Worm (Caenorhabditis elegans) whole organism, late embryonic: Measurements from ENCODE around the gene grl-11.
A peak's percentile ranks its signal among the peaks of the same experiment; 100 is the strongest.

Experiments
- C08G9.2 ChIP-seq: sonication (generic microtip); optimal IDR thresholded peaks from 2 replicates; lab custom pipeline; 2016; ENCODE audit warnings: mild to moderate bottlenecking, missing genetic modification characterization, moderate library complexity, missing compliant biosample characterization
- C38D4.7 ChIP-seq: fragments of 200-800 bp; sonication (Bioruptor generic); optimal IDR thresholded peaks from 2 replicates; lab custom pipeline; 2018; ENCODE audit warnings: mild to moderate bottlenecking, missing genetic modification characterization, moderate library complexity, missing compliant biosample characterization
- K02D7.2 ChIP-seq: sonication (generic microtip); optimal IDR thresholded peaks from 2 replicates; lab custom pipeline; 2017; ENCODE audit warnings: mild to moderate bottlenecking, missing genetic modification characterization, missing compliant biosample characterization
- T23F11.4 ChIP-seq: fragments of 200-800 bp; sonication (Bioruptor generic); optimal IDR thresholded peaks from 2 replicates; lab custom pipeline; 2018; ENCODE audit warnings: mild to moderate bottlenecking, missing genetic modification characterization, missing compliant biosample characterization
- ahr-1 ChIP-seq: sonication (generic microtip); optimal IDR thresholded peaks from 2 replicates; lab custom pipeline; 2016; ENCODE audit warnings: missing genetic modification characterization, missing compliant biosample characterization
- ceh-19 ChIP-seq: fragments of 200-800 bp; sonication (Bioruptor generic); optimal IDR thresholded peaks from 2 replicates; lab custom pipeline; 2018; ENCODE audit warnings: mild to moderate bottlenecking, missing genetic modification characterization, missing compliant biosample characterization
- ceh-22 ChIP-seq: sonication (generic microtip); optimal IDR thresholded peaks from 2 replicates; lab custom pipeline; 2017; ENCODE audit warnings: missing biosample characterization, missing genetic modification characterization
- ceh-34 ChIP-seq: sonication (generic microtip); optimal IDR thresholded peaks from 2 replicates; lab custom pipeline; 2016; ENCODE audit warnings: mild to moderate bottlenecking, missing genetic modification characterization, missing compliant biosample characterization
- ceh-45 ChIP-seq: fragments of 200-800 bp; sonication (Bioruptor generic); IDR thresholded peaks from 2 replicates; pipeline ENCODE4 v1.3.6; 2022; ENCODE audit warnings: missing genetic modification reagents, missing genetic modification characterization, missing compliant biosample characterization
- ceh-9 ChIP-seq: sonication (generic microtip); optimal IDR thresholded peaks from 2 replicates; lab custom pipeline; 2016; ENCODE audit warnings: mild to moderate bottlenecking, missing genetic modification characterization, inconsistent platforms, missing compliant biosample characterization
- che-1 ChIP-seq: sonication (generic microtip); optimal IDR thresholded peaks from 2 replicates; lab custom pipeline; 2016; ENCODE audit warnings: mild to moderate bottlenecking, missing genetic modification characterization, missing compliant biosample characterization
- elt-2 ChIP-seq: sonication (generic microtip); optimal IDR thresholded peaks from 2 replicates; lab custom pipeline; 2016; ENCODE audit warnings: missing genetic modification reagents, missing genetic modification characterization, missing compliant biosample characterization
- elt-4 ChIP-seq: sonication (generic microtip); optimal IDR thresholded peaks from 2 replicates; lab custom pipeline; 2016; ENCODE audit warnings: missing genetic modification characterization, missing compliant biosample characterization
- ets-4 ChIP-seq: sonication (generic microtip); optimal IDR thresholded peaks from 2 replicates; lab custom pipeline; 2016; ENCODE audit warnings: missing genetic modification characterization, missing compliant biosample characterization
- fkh-10 ChIP-seq: fragments of 150-350 bp; optimal IDR thresholded peaks from 2 replicates; lab custom pipeline; 2014; ENCODE audit warnings: missing biosample characterization, missing genetic modification reagents, missing genetic modification characterization
- hlh-13 ChIP-seq: fragments of 200-800 bp; sonication (Bioruptor generic); optimal IDR thresholded peaks from 2 replicates; lab custom pipeline; 2018; ENCODE audit warnings: mild to moderate bottlenecking, missing genetic modification characterization, missing compliant biosample characterization
- hlh-15 ChIP-seq: sonication (generic microtip); optimal IDR thresholded peaks from 2 replicates; lab custom pipeline; 2016; ENCODE audit warnings: missing genetic modification characterization, missing compliant biosample characterization
- hlh-30 ChIP-seq: sonication (generic microtip); optimal IDR thresholded peaks from 2 replicates; lab custom pipeline; 2017; ENCODE audit warnings: antibody characterized with exemption, missing genetic modification characterization, missing compliant biosample characterization; ENCODE audit not compliant: insufficient read depth
- hlh-6 ChIP-seq: sonication (generic microtip); optimal IDR thresholded peaks from 2 replicates; lab custom pipeline; 2016; ENCODE audit warnings: missing genotype, missing genetic modification characterization, missing compliant biosample characterization
- lim-6 ChIP-seq: sonication (generic microtip); optimal IDR thresholded peaks from 2 replicates; lab custom pipeline; 2016; ENCODE audit warnings: missing genetic modification characterization, missing compliant biosample characterization
- madf-2 ChIP-seq: sonication (generic microtip); optimal IDR thresholded peaks from 2 replicates; lab custom pipeline; 2017; ENCODE audit warnings: missing genetic modification characterization, missing compliant biosample characterization
- mec-3 ChIP-seq: sonication (generic microtip); optimal IDR thresholded peaks from 2 replicates; lab custom pipeline; 2016; ENCODE audit warnings: borderline replicate concordance, missing genetic modification characterization, missing compliant biosample characterization
- nfya-1 ChIP-seq: sonication (generic microtip); optimal IDR thresholded peaks from 2 replicates; lab custom pipeline; 2017; ENCODE audit warnings: missing genetic modification characterization, mild to moderate bottlenecking, missing compliant biosample characterization, antibody characterized with exemption, moderate library complexity
- nhr-232 ChIP-seq: sonication (generic microtip); optimal IDR thresholded peaks from 2 replicates; lab custom pipeline; 2016; ENCODE audit warnings: missing genetic modification characterization, missing compliant biosample characterization
- npax-4 ChIP-seq: sonication (generic microtip); optimal IDR thresholded peaks from 2 replicates; lab custom pipeline; 2016; ENCODE audit warnings: missing genetic modification characterization, missing compliant biosample characterization
- odd-2 ChIP-seq: sonication (generic microtip); optimal IDR thresholded peaks from 2 replicates; lab custom pipeline; 2017; ENCODE audit warnings: antibody characterized with exemption, mild to moderate bottlenecking, missing genetic modification characterization, missing compliant biosample characterization
- pag-3 ChIP-seq: sonication (generic microtip); optimal IDR thresholded peaks from 2 replicates; lab custom pipeline; 2016; ENCODE audit warnings: missing compliant biosample characterization, missing genetic modification characterization, borderline replicate concordance
- pax-1 ChIP-seq: fragments of 150-350 bp; optimal IDR thresholded peaks from 2 replicates; lab custom pipeline; 2014; ENCODE audit warnings: missing biosample characterization, missing genetic modification characterization
- pha-2 ChIP-seq: sonication (generic microtip); optimal IDR thresholded peaks from 2 replicates; lab custom pipeline; 2017; ENCODE audit warnings: mild to moderate bottlenecking, missing genetic modification characterization, missing compliant biosample characterization
- pha-4 ChIP-seq: fragments of 150-350 bp; optimal IDR thresholded peaks from 2 replicates; lab custom pipeline; 2018; ENCODE audit warnings: missing biosample characterization, missing genetic modification reagents, missing genetic modification characterization
- pqm-1 ChIP-seq: sonication (generic microtip); optimal IDR thresholded peaks from 2 replicates; lab custom pipeline; 2016; ENCODE audit warnings: missing genetic modification characterization, missing compliant biosample characterization
- rnt-1 ChIP-seq: sonication (generic microtip); optimal IDR thresholded peaks from 2 replicates; lab custom pipeline; 2016; ENCODE audit warnings: missing genetic modification characterization, missing compliant biosample characterization
- sdc-2 ChIP-seq: sonication (generic microtip); optimal IDR thresholded peaks from 2 replicates; lab custom pipeline; 2016; ENCODE audit warnings: missing genotype, missing genetic modification characterization, missing compliant biosample characterization
- sox-2 ChIP-seq: fragments of 200-800 bp; sonication (Bioruptor generic); IDR thresholded peaks from 2 replicates; pipeline ENCODE4 v1.3.6; 2022; ENCODE audit warnings: missing genetic modification reagents, missing genetic modification characterization, missing compliant biosample characterization
- syd-9 ChIP-seq: sonication (generic microtip); optimal IDR thresholded peaks from 2 replicates; lab custom pipeline; 2016; ENCODE audit warnings: mild to moderate bottlenecking, missing genetic modification characterization, moderate library complexity, missing compliant biosample characterization
- tbx-7 ChIP-seq: sonication (generic microtip); optimal IDR thresholded peaks from 2 replicates; lab custom pipeline; 2016; ENCODE audit warnings: missing genotype, missing genetic modification characterization, missing compliant biosample characterization
- unc-42 ChIP-seq: sonication (generic microtip); optimal IDR thresholded peaks from 2 replicates; lab custom pipeline; 2016; ENCODE audit warnings: missing genotype, missing genetic modification characterization, missing compliant biosample characterization
- unc-55 ChIP-seq: sonication (generic microtip); optimal IDR thresholded peaks from 2 replicates; lab custom pipeline; 2017; ENCODE audit warnings: missing biosample characterization, missing genetic modification reagents, missing genetic modification characterization
- unc-86 ChIP-seq: sonication (generic microtip); optimal IDR thresholded peaks from 2 replicates; lab custom pipeline; 2016; ENCODE audit warnings: missing genetic modification characterization, missing compliant biosample characterization
- zip-5 ChIP-seq: sonication (generic microtip); optimal IDR thresholded peaks from 2 replicates; lab custom pipeline; 2016; ENCODE audit warnings: missing genetic modification characterization, missing compliant biosample characterization
- ztf-16 ChIP-seq: sonication (generic microtip); optimal IDR thresholded peaks from 2 replicates; lab custom pipeline; 2017; ENCODE audit warnings: missing genetic modification characterization, missing compliant biosample characterization

The grl-11 gene

DNA sequence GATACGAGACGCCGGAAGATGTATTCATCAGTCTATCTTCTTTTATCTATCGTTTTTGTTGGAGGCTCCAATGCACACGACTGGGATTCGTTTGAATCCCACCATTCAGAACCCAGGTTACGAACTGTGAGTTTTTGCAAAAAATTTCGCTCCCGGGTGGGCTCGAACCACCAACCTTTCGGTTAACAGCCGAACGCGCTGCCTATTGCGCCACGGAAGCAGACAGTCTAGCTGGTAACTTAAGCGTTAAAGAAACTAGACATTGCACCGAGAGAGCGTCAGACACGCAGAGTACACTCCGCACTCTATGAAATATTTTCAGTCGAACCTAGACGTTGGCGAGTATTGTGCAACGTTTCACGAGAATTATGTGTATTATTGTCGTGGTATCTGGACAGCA, 14.1 kb downstream of the grl-11 start (continued):
- TF ChIP-seq T23F11.4 (GFP tag; lab: Kevin White, UChicago) (no peak), mec-3 (tag; lab: Kevin White, UChicago) (no peak), unc-86 (tag; lab: Kevin White, UChicago) (peak; percentile 23), C08G9.2 (tag; lab: Kevin White, UChicago) (peak; percentile 51), K02D7.2 (tag; lab: Kevin White, UChicago) (no peak), che-1 (tag; lab: Kevin White, UChicago) (peak; percentile 55), pha-4 (tag; lab: Kevin White, UChicago) (no peak), tbx-7 (no peak), npax-4 (tag; lab: Kevin White, UChicago) (no peak), ceh-45 (GFP tag; lab: Robert Waterston, UW) (peak; percentile 63; the same call in 1 of the 2 replicates), sox-2 (GFP tag; lab: Robert Waterston, UW) (no peak), hlh-6 (tag; lab: Kevin White, UChicago) (peak; percentile 74), pax-1 (no peak), ahr-1 (tag; lab: Kevin White, UChicago) (peak; percentile 14), syd-9 (tag; lab: Kevin White, UChicago) (no peak), hlh-30 (tag; lab: Kevin White, UChicago) (no peak), elt-4 (tag; lab: Kevin White, UChicago) (no peak), odd-2 (tag; lab: Kevin White, UChicago) (no peak), unc-55 (no peak), pha-2 (tag; lab: Kevin White, UChicago) (peak; percentile 40), sdc-2 (no peak), lim-6 (tag; lab: Kevin White, UChicago) (no peak), ets-4 (tag; lab: Kevin White, UChicago) (no peak), pqm-1 (tag; lab: Kevin White, UChicago) (no peak), elt-2 (tag; lab: Kevin White, UChicago) (no peak), ceh-9 (no peak), zip-5 (tag; lab: Kevin White, UChicago) (no peak)
- TF ChIP-seq, all 69 proteins: peak for 25

ce11 chrIII:9103643-9104042, 14.5 kb downstream of the grl-11 start, which contains the start of gene dos-1:
Gene dos-1 (plus strand): TSS chrIII:9103943.
- TF ChIP-seq fkh-10 (GFP tag; lab: Kevin White, UChicago) (no peak), pag-3 (tag; lab: Kevin White, UChicago) (no peak), unc-42 (tag; lab: Kevin White, UChicago) (no peak), lim-6 (tag; lab: Kevin White, UChicago) (no peak), nhr-232 (tag; lab: Kevin White, UChicago) (no peak), pax-1 (no peak), ztf-16 (tag; lab: Kevin White, UChicago) (no peak), npax-4 (tag; lab: Kevin White, UChicago) (no peak), ceh-19 (GFP tag; lab: Kevin White, UChicago) (no peak), che-1 (tag; lab: Kevin White, UChicago) (no peak), zip-5 (tag; lab: Kevin White, UChicago) (no peak), madf-2 (tag; lab: Kevin White, UChicago) (no peak), unc-86 (tag; lab: Kevin White, UChicago) (no peak), hlh-15 (tag; lab: Kevin White, UChicago) (no peak), ahr-1 (tag; lab: Kevin White, UChicago) (no peak), C38D4.7 (GFP tag; lab: Kevin White, UChicago) (no peak)

DNA sequence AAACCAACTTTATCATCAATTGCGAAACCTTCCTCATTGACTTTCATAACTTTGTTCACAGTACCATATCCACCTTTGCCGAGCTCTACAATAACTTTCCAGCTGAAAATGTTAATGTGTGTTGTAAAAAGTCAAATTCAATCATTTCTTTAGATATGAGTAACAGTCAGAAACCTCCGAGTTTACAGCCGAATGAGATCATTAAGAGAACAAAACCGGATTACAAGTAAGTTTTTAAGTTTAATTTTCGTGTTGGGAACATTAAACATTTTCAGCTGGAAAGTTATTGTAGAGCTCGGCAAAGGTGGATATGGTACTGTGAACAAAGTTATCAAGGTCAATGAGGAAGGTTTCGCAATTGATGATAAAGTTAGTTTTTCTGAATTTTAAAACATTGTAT, 17.0 kb downstream of the grl-11 start, which contains the start of gene ZK507.1:
ZK507.1 (minus strand) TSS at position 101 of the 400 bp plus-strand sequence.
- TF ChIP-seq hlh-13 (GFP tag; lab: Kevin White, UChicago): no peak
- TF ChIP-seq unc-86 (tag; lab: Kevin White, UChicago): no peak
- TF ChIP-seq che-1 (tag; lab: Kevin White, UChicago): no peak
- no peak for TF ChIP-seq nfya-1 (tag; lab: Kevin White, UChicago)
- no peak for TF ChIP-seq elt-2 (tag; lab: Kevin White, UChicago)
- TF ChIP-seq ceh-22 (tag; lab: Kevin White, UChicago): no peak
- no peak for TF ChIP-seq ceh-34 (tag; lab: Kevin White, UChicago)
- no peak for TF ChIP-seq rnt-1 (tag; lab: Kevin White, UChicago)
